Fruit fly (Drosophila melanogaster): Measurements from ENCODE around the gene CG11837.
A peak's percentile ranks its signal among the peaks of the same experiment; 100 is the strongest.

Gene CG11837

DNA sequence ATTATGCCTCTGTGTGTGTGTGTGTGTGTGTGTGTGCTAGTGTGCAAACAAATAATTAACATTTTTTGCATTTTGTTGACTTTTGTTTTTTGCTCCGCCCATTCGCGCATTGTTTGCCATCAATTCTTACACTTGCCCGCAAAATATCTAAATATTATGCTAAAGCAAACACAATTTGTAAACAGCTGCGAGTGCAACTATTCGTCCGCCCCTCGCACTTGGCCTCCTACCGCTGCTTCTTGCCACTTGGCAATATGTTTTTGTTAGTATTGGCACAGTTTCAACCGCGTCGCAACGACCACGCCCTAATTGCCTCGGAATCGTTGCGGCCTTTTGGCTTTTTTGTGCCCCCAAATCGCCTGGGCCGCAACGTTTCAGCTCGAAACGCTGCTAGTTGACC lies 28.3 kb downstream of the CG11837 start (continued):
- TF ChIP-seq CG12391 (tag; optimal IDR thresholded peaks at IDR 0.05), result no peak
- no peak for TF ChIP-seq CG6689 (GFP tag; IDR thresholded peaks at IDR 0.05)
- no peak for TF ChIP-seq Ada2b (GFP tag; IDR thresholded peaks at IDR 0.05)
- no peak for TF ChIP-seq Dll (GFP tag; IDR thresholded peaks at IDR 0.05; ENCODE audit: partially characterized antibody)
- TF ChIP-seq p53 (GFP tag; optimal IDR thresholded peaks at IDR 0.05), result no peak
- no peak for TF ChIP-seq Optix (GFP tag; IDR thresholded peaks at IDR 0.05)
- TF ChIP-seq Hmr (GFP tag; optimal IDR thresholded peaks at IDR 0.05), result peak; percentile 34
- TF ChIP-seq chn (GFP tag; optimal IDR thresholded peaks at IDR 0.05), result no peak
- no peak for TF ChIP-seq sima (GFP tag; optimal IDR thresholded peaks at IDR 0.05)
- TF ChIP-seq CG14965 (GFP tag; optimal IDR thresholded peaks at IDR 0.05; ENCODE audit: borderline replicate concordance), result no peak
- TF ChIP-seq ato (GFP tag; IDR thresholded peaks at IDR 0.05; ENCODE audit: partially characterized antibody), result no peak
- no peak for TF ChIP-seq phol (tag; optimal IDR thresholded peaks at IDR 0.05)
- TF ChIP-seq chinmo (GFP tag; IDR thresholded peaks at IDR 0.05; ENCODE audit: partially characterized antibody), result 0 out of 4 replicates have a peak, but pooled peaks have one; percentile 6
- TF ChIP-seq CG34224 (GFP tag; IDR thresholded peaks at IDR 0.05; ENCODE audit: partially characterized antibody), result no peak
- no peak for TF ChIP-seq tx (GFP tag; optimal IDR thresholded peaks at IDR 0.05)
- no peak for TF ChIP-seq Hr78 (GFP tag; optimal IDR thresholded peaks at IDR 0.05)
- TF ChIP-seq caup (GFP tag; optimal IDR thresholded peaks at IDR 0.05; ENCODE audit: severe bottlenecking), result no peak
- TF ChIP-seq CG6175 (GFP tag; IDR thresholded peaks at IDR 0.05), result peak; percentile 59; the same call in 1 of the 3 replicates
- TF ChIP-seq stc (GFP tag; IDR thresholded peaks at IDR 0.05), result no peak
- TF ChIP-seq CG2202 (tag; optimal IDR thresholded peaks at IDR 0.05), result no peak
- TF ChIP-seq CG1792 (GFP tag; optimal IDR thresholded peaks at IDR 0.05), result no peak
- TF ChIP-seq vvl (GFP tag; IDR thresholded peaks at IDR 0.05), result no peak
- TF ChIP-seq TFAM (GFP tag; optimal IDR thresholded peaks at IDR 0.05), result no peak
- TF ChIP-seq grau (tag; optimal IDR thresholded peaks at IDR 0.05), result no peak
- no peak for TF ChIP-seq nerfin-1 (tag; optimal IDR thresholded peaks at IDR 0.05)
- TF ChIP-seq ken (GFP tag; IDR thresholded peaks at IDR 0.05), result no peak
- no peak for TF ChIP-seq jumu (GFP tag; optimal IDR thresholded peaks at IDR 0.05)
- peak; percentile 7 for TF ChIP-seq CG6765 (GFP tag; optimal IDR thresholded peaks at IDR 0.05)
- TF ChIP-seq cato (GFP tag; optimal IDR thresholded peaks at IDR 0.05; ENCODE audit: borderline replicate concordance), result no peak
- TF ChIP-seq CG15269 (tag; optimal IDR thresholded peaks at IDR 0.05), result peak; percentile 13
- no peak for TF ChIP-seq trem (tag; optimal IDR thresholded peaks at IDR 0.05)
- no peak for TF ChIP-seq E2f1 (GFP tag; IDR thresholded peaks at IDR 0.05)
- TF ChIP-seq sug (tag; optimal IDR thresholded peaks at IDR 0.05), result no peak
- peak; percentile 2 for TF ChIP-seq CG9876 (GFP tag; optimal IDR thresholded peaks at IDR 0.05)
- no peak for TF ChIP-seq bbx (GFP tag; IDR thresholded peaks at IDR 0.05; ENCODE audit: partially characterized antibody)
- TF ChIP-seq ase (GFP tag; IDR thresholded peaks at IDR 0.05), result no peak
- no peak for TF ChIP-seq CG17912 (GFP tag; optimal IDR thresholded peaks at IDR 0.05)
- no peak for TF ChIP-seq CG14014 (GFP tag; IDR thresholded peaks at IDR 0.05)
- TF ChIP-seq gsb (GFP tag; IDR thresholded peaks at IDR 0.05), result no peak
- no peak for TF ChIP-seq CG30403 (GFP tag; optimal IDR thresholded peaks at IDR 0.05)
- TF ChIP-seq CG18476 (GFP tag; optimal IDR thresholded peaks at IDR 0.05), result peak; percentile 35
- no peak for TF ChIP-seq fru (optimal IDR thresholded peaks at IDR 0.05)
- no peak for TF ChIP-seq nom (GFP tag; optimal IDR thresholded peaks at IDR 0.05)
- TF ChIP-seq CG1647 (GFP tag; optimal IDR thresholded peaks at IDR 0.05), result no peak
- TF ChIP-seq CG18764 (GFP tag; optimal IDR thresholded peaks at IDR 0.05), result no peak
- TF ChIP-seq CG3838 (GFP tag; optimal IDR thresholded peaks at IDR 0.05), result no peak
- no peak for TF ChIP-seq CG9437 (GFP tag; optimal IDR thresholded peaks at IDR 0.05)
- TF ChIP-seq her (GFP tag; optimal IDR thresholded peaks at IDR 0.05), result no peak
- TF ChIP-seq CG8281 (tag; optimal IDR thresholded peaks at IDR 0.05), result no peak
- no peak for TF ChIP-seq dpn (GFP tag; optimal IDR thresholded peaks at IDR 0.05)
- no peak for TF ChIP-seq Nf-YB (GFP tag; optimal IDR thresholded peaks at IDR 0.05)

All from whole organism, embryonic.